Fruit fly (Drosophila melanogaster): ENCODE results near the gene CG14891.

Gene CG14891

DNA sequence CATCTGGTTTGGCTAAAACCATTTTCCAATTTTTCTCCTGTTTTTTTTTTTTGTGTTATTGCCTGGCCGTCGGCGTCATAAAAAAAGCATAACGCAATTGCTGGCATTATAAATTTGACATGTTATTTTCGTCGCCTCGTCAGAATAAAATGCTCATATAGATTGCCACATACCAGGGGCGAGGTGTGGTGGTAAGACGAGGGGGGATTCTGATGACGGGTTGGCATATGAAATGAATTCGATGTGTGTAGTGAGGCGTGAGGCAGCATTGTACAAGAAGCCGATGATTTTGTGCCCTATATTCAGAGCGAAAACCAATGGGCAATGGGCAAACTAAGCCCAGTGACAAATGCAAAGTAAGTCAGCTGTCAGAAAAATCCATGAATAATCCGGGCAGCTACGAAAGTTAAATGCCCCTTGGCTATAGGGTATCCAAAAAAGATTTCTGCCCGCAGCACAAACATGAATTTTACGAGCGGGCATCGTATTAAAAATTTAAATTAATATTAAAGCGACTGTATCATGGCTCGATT lies 12.6 kb upstream of the CG14891 start (continued):
- TF ChIP-seq Mes4 (GFP tag; optimal IDR thresholded peaks at IDR 0.05) (no peak), GATAe (GFP tag; conservative IDR thresholded peaks at IDR 0.05) (no peak), Oli (tag; optimal IDR thresholded peaks at IDR 0.05) (no peak), dan (GFP tag; IDR thresholded peaks at IDR 0.05) (no peak), CG9215 (GFP tag; IDR thresholded peaks at IDR 0.05) (no peak), Bdp1 (GFP tag; optimal IDR thresholded peaks at IDR 0.05) (no peak), CG2202 (tag; optimal IDR thresholded peaks at IDR 0.05) (no peak), CG16815 (GFP tag; optimal IDR thresholded peaks at IDR 0.05) (no peak), nerfin-1 (tag; optimal IDR thresholded peaks at IDR 0.05) (no peak), unpg (GFP tag; optimal IDR thresholded peaks at IDR 0.05) (no peak), Rfx (GFP tag; IDR thresholded peaks at IDR 0.05) (peak; percentile 67), CG17359 (tag; optimal IDR thresholded peaks at IDR 0.05) (no peak), zf30C (GFP tag; optimal IDR thresholded peaks at IDR 0.05) (no peak), pzg (GFP tag; optimal IDR thresholded peaks at IDR 0.05) (no peak), Trl (optimal IDR thresholded peaks at IDR 0.05) (no peak), Trl (GFP tag; optimal IDR thresholded peaks at IDR 0.05) (no peak), CG2199 (GFP tag; IDR thresholded peaks at IDR 0.05) (no peak), Camta (GFP tag; optimal IDR thresholded peaks at IDR 0.05) (no peak), ftz-f1 (GFP tag; optimal IDR thresholded peaks at IDR 0.05) (no peak), CG12155 (GFP tag; optimal IDR thresholded peaks at IDR 0.05) (no peak), otp (GFP tag; IDR thresholded peaks at IDR 0.05) (no peak), lov (optimal IDR thresholded peaks at IDR 0.05) (no peak), lov (GFP tag; IDR thresholded peaks at IDR 0.05) (no peak), Gug (GFP tag; IDR thresholded peaks at IDR 0.05) (no peak), CG17802 (tag; optimal IDR thresholded peaks at IDR 0.05) (no peak), chif (GFP tag; optimal IDR thresholded peaks at IDR 0.05) (no peak), CG43689 (GFP tag; IDR thresholded peaks at IDR 0.05) (no peak), Kr (GFP tag; optimal IDR thresholded peaks at IDR 0.05) (no peak), CG1233 (GFP tag; optimal IDR thresholded peaks at IDR 0.05) (no peak), pho (GFP tag; optimal IDR thresholded peaks at IDR 0.05) (no peak), H2.0 (GFP tag; IDR thresholded peaks at IDR 0.05) (0 out of 2 replicates have a peak, but pooled peaks have one; percentile 43), pb (GFP tag; optimal IDR thresholded peaks at IDR 0.05) (no peak), NfI (GFP tag; optimal IDR thresholded peaks at IDR 0.05) (no peak), CG12659 (GFP tag; optimal IDR thresholded peaks at IDR 0.05) (peak; percentile 17), pfk (GFP tag; optimal IDR thresholded peaks at IDR 0.05) (no peak), CG13894 (tag; optimal IDR thresholded peaks at IDR 0.05) (no peak), Sry-β (GFP tag; optimal IDR thresholded peaks at IDR 0.05) (no peak), nmo (GFP tag; optimal IDR thresholded peaks at IDR 0.05) (no peak), Dbx (GFP tag; IDR thresholded peaks at IDR 0.05) (no peak), unc-4 (GFP tag; IDR thresholded peaks at IDR 0.05; ENCODE audit: partially characterized antibody) (no peak), fd64A (GFP tag; optimal IDR thresholded peaks at IDR 0.05) (no peak), Sin3A (optimal IDR thresholded peaks at IDR 0.05) (no peak), CG17829 (tag; optimal IDR thresholded peaks at IDR 0.05) (no peak), Dref (GFP tag; IDR thresholded peaks at IDR 0.05) (no peak), shn (GFP tag; optimal IDR thresholded peaks at IDR 0.05) (no peak), CG34376 (GFP tag; optimal IDR thresholded peaks at IDR 0.05) (no peak), dmrt11E (tag; optimal IDR thresholded peaks at IDR 0.05) (no peak), Rx (GFP tag; IDR thresholded peaks at IDR 0.05) (no peak), fru (optimal IDR thresholded peaks at IDR 0.05) (no peak), slou (GFP tag; optimal IDR thresholded peaks at IDR 0.05) (no peak), CG32532 (GFP tag; IDR thresholded peaks at IDR 0.05) (no peak), Eip74EF (GFP tag; optimal IDR thresholded peaks at IDR 0.05) (peak in 1 of 2 experiments; percentile 5), CG8924 (tag; optimal IDR thresholded peaks at IDR 0.05) (no peak)

All from whole organism, embryonic.